Fruit fly (Drosophila melanogaster): ENCODE measurements around the gene CG5707.

DNA sequence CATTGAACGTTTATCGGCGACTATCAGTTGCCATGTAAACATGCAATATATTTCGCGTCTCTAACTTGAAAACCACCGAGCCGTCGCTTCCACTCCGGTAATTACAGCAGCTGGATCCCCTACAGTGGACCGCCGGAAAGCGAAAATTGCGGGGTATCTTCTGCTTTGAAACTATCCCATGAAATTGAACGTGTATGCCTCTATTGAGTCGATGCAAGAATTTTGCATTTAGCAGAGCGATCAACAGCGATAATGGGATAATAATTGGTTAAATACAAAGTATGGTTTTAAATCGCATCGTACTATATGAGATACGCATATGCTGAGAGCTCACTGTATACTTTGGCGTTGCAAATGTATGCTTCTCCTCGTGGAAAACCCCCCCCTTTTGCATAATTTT lies 47.0 kb downstream of the CG5707 start:
- TF ChIP-seq Dll (optimal IDR thresholded peaks at IDR 0.05) (no peak), psq (optimal IDR thresholded peaks at IDR 0.05) (no peak), CG8478 (optimal IDR thresholded peaks at IDR 0.05) (no peak), EcR (GFP tag; optimal IDR thresholded peaks at IDR 0.05) (no peak)
